Fruit fly (Drosophila melanogaster): ENCODE measurements around the gene dnt.

The dnt gene

DNA sequence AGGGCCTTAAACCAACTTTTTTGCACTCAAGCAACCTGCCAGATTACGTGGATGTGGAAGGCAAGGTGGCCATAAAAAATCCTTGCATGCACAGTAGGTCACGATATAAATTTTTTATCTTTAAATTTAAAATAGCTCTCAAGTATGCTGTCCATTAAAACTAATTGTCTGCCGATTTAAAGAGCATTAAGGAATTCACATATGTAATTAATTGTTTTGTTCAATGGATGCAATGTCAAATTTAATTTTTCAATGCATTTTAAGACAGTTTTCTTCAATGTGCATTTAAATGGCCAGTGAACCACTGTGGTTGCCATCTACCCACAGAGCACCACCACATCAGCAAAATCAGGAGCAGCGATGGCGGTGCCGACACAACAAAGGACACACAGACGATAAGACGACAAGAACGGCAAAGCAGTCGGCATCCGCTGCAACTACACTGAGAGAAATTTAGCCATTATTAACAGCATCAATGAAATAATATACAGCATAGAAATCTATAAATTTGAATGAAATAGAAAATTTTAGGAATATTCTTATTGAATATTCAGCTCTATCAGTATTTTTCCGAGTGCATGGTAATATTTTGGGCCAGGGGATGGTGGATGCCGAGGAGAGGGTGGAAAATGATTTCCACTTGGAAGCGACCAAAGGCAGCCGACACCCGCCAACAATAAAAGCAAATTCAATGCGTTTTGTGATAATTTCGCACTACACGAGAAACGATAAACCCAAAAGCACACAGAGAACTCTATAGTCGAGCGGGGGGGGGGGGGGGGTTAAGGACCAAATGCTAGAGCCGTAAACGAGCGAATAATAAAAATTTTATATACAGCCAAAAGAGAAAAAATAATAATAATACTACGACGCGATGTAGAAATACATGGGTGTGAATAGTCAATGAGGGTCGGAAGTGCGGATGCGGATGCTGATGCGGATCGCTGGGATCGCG lies 14.4 kb upstream of the dnt start (continued):
- TF ChIP-seq CG12769 (tag; optimal IDR thresholded peaks at IDR 0.05) = peak; percentile 44
- no peak for TF ChIP-seq bowl (GFP tag; IDR thresholded peaks at IDR 0.05)
- TF ChIP-seq CG2889 (GFP tag; IDR thresholded peaks at IDR 0.05) = no peak
- no peak for TF ChIP-seq CG11696 (GFP tag; IDR thresholded peaks at IDR 0.05)
- TF ChIP-seq CG8944 (GFP tag; optimal IDR thresholded peaks at IDR 0.05) = no peak
- TF ChIP-seq chm (GFP tag; IDR thresholded peaks at IDR 0.05) = peak; percentile 71; the same call in 1 of the 2 replicates
- peak; percentile 32 for TF ChIP-seq CG9817 (tag; optimal IDR thresholded peaks at IDR 0.05)
- TF ChIP-seq hb (GFP tag; IDR thresholded peaks at IDR 0.05; ENCODE audit: partially characterized antibody) = no peak
- TF ChIP-seq pho (GFP tag; optimal IDR thresholded peaks at IDR 0.05) = no peak
- TF ChIP-seq mirr (GFP tag; optimal IDR thresholded peaks at IDR 0.05) = no peak
- no peak for TF ChIP-seq CG10431 (GFP tag; optimal IDR thresholded peaks at IDR 0.05)
- no peak for TF ChIP-seq CG10959 (GFP tag; IDR thresholded peaks at IDR 0.05)
- peak; percentile 23 for TF ChIP-seq CG15269 (tag; optimal IDR thresholded peaks at IDR 0.05)
- no peak for TF ChIP-seq CG13296 (GFP tag; optimal IDR thresholded peaks at IDR 0.05)
- 0 out of 3 replicates have a peak, but pooled peaks have one; percentile 43 for TF ChIP-seq gce (GFP tag; IDR thresholded peaks at IDR 0.05)
- no peak for TF ChIP-seq ftz-f1 (GFP tag; optimal IDR thresholded peaks at IDR 0.05)
- no peak for TF ChIP-seq slp2 (GFP tag; optimal IDR thresholded peaks at IDR 0.05)
- TF ChIP-seq Hr3 (GFP tag; optimal IDR thresholded peaks at IDR 0.05) = peak; percentile 35
- TF ChIP-seq CG4707 (GFP tag; optimal IDR thresholded peaks at IDR 0.05) = no peak
- TF ChIP-seq CG2116 (GFP tag; optimal IDR thresholded peaks at IDR 0.05) = peak; percentile 0
- TF ChIP-seq CG10543 (GFP tag; optimal IDR thresholded peaks at IDR 0.05) = no peak
- no peak for TF ChIP-seq run (tag; optimal IDR thresholded peaks at IDR 0.05)
- TF ChIP-seq H15 (GFP tag; IDR thresholded peaks at IDR 0.05) = peak; percentile 48; the same call in 1 of the 3 replicates
- TF ChIP-seq prd (optimal IDR thresholded peaks at IDR 0.05) = no peak
- peak; percentile 89 for TF ChIP-seq prd (GFP tag; IDR thresholded peaks at IDR 0.05)
- peak; percentile 33 for TF ChIP-seq CG12155 (GFP tag; optimal IDR thresholded peaks at IDR 0.05)
- no peak for TF ChIP-seq GATAe (GFP tag; conservative IDR thresholded peaks at IDR 0.05)
- no peak for TF ChIP-seq yki (optimal IDR thresholded peaks at IDR 0.05)
- TF ChIP-seq CG13424 (tag; optimal IDR thresholded peaks at IDR 0.05) = peak; percentile 52
- TF ChIP-seq vvl (GFP tag; IDR thresholded peaks at IDR 0.05) = peak; percentile 70
- no peak for TF ChIP-seq crc (GFP tag; optimal IDR thresholded peaks at IDR 0.05)
- no peak for TF ChIP-seq Dll (GFP tag; IDR thresholded peaks at IDR 0.05; ENCODE audit: partially characterized antibody)
- TF ChIP-seq bbx (GFP tag; IDR thresholded peaks at IDR 0.05; ENCODE audit: partially characterized antibody) = no peak
- TF ChIP-seq sens (GFP tag) = peak; percentile 90
- no peak for TF ChIP-seq danr (GFP tag; IDR thresholded peaks at IDR 0.05)
- no peak for TF ChIP-seq CG13123 (GFP tag; optimal IDR thresholded peaks at IDR 0.05)
- no peak for TF ChIP-seq ac (GFP tag; optimal IDR thresholded peaks at IDR 0.05)
- TF ChIP-seq gsb (GFP tag; IDR thresholded peaks at IDR 0.05) = no peak
- TF ChIP-seq repo (GFP tag; optimal IDR thresholded peaks at IDR 0.05) = no peak
- TF ChIP-seq CG14050 (GFP tag; IDR thresholded peaks at IDR 0.05) = peak; percentile 32; the same call in 1 of the 3 replicates
- TF ChIP-seq CG9437 (GFP tag; optimal IDR thresholded peaks at IDR 0.05) = peak; percentile 3
- TF ChIP-seq CG9727 (GFP tag; optimal IDR thresholded peaks at IDR 0.05) = peak; percentile 70
- TF ChIP-seq D19A (tag; optimal IDR thresholded peaks at IDR 0.05) = peak; percentile 31
- no peak for TF ChIP-seq CG2199 (GFP tag; IDR thresholded peaks at IDR 0.05)
- TF ChIP-seq zen (tag; optimal IDR thresholded peaks at IDR 0.05) = peak; percentile 55
- TF ChIP-seq CG8359 (GFP tag; optimal IDR thresholded peaks at IDR 0.05; ENCODE audit: borderline replicate concordance) = peak; percentile 14
- TF ChIP-seq CG17829 (tag; optimal IDR thresholded peaks at IDR 0.05) = peak; percentile 70
- TF ChIP-seq gsb-n (tag; optimal IDR thresholded peaks at IDR 0.05) = peak; percentile 55
- TF ChIP-seq CG12236 (GFP tag; optimal IDR thresholded peaks at IDR 0.05) = no peak
- no peak for TF ChIP-seq CG15479 (GFP tag; optimal IDR thresholded peaks at IDR 0.05)

All from whole organism, embryonic.